Worm (Caenorhabditis elegans): ENCODE results near the gene pxd-1.

pxd-1 gene

DNA sequence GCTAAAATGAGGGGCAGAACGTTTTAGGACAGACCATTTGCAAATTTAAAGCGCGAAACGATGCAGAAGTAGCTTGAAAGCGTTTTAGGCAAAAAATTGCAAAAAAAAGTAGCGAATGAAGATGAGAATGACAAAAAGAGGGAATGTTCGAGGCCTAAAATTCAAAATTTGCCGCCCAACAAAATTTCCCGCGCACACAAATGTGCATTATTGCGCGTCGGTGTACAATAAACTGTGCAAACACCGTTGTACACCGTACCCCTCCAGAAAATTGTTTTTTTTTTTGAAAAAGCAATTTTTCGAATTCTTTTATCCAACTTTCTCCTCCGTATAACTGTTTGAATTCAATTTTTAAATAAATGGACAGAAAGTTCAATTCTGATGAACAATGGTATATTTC, 13.9 kb downstream of the pxd-1 start, which contains the start of gene snpc-3.4 (continued):
- TF ChIP-seq hmg-20 (GFP tag; IDR thresholded peaks at IDR 0.05) (no peak), snpc-1.1 (tag; optimal IDR thresholded peaks at IDR 0.05; ENCODE audit: insufficient read depth) (peak; percentile 70), madf-6 (GFP tag; IDR thresholded peaks at IDR 0.05) (peak; percentile 99), let-607 (tag; optimal IDR thresholded peaks at IDR 0.05) (no peak), lin-54 (GFP tag; optimal IDR thresholded peaks at IDR 0.05) (peak; percentile 94), ceh-79 (tag; optimal IDR thresholded peaks at IDR 0.05) (no peak), atf-7 (tag; optimal IDR thresholded peaks at IDR 0.05) (no peak), attf-3 (GFP tag; conservative IDR thresholded peaks at IDR 0.05) (peak; percentile 63; the same call in 1 of the 2 replicates), F55B11.4 (tag; optimal IDR thresholded peaks at IDR 0.05; ENCODE audit: borderline replicate concordance, insufficient read depth) (no peak), madf-10 (tag; optimal IDR thresholded peaks at IDR 0.05) (no peak), T26A5.8 (tag; optimal IDR thresholded peaks at IDR 0.05) (no peak), bed-2 (GFP tag; IDR thresholded peaks at IDR 0.05) (0 out of 2 replicates have a peak, but pooled peaks have one; percentile 30), F22D6.2 (tag; optimal IDR thresholded peaks at IDR 0.05) (no peak), B0336.3 (GFP tag; IDR thresholded peaks at IDR 0.05) (peak; percentile 84), nfya-1 (tag; optimal IDR thresholded peaks at IDR 0.05; ENCODE audit: borderline replicate concordance, insufficient read depth) (no peak), lin-40 (tag; optimal IDR thresholded peaks at IDR 0.05) (peak; percentile 37), hmg-1.2 (GFP tag; IDR thresholded peaks at IDR 0.05) (peak; percentile 69), nhr-90 (tag; optimal IDR thresholded peaks at IDR 0.05) (no peak), ceh-40 (GFP tag; IDR thresholded peaks at IDR 0.05) (no peak), B0019.2 (GFP tag; conservative IDR thresholded peaks at IDR 0.05) (peak; percentile 97), sptf-2 (GFP tag; optimal IDR thresholded peaks at IDR 0.05) (no peak), cebp-1 (GFP tag; IDR thresholded peaks at IDR 0.05) (no peak), cebp-1 (tag; optimal IDR thresholded peaks at IDR 0.05) (peak; percentile 53), tlf-1 (GFP tag; optimal IDR thresholded peaks at IDR 0.05) (peak; percentile 94), nhr-179 (tag; optimal IDR thresholded peaks at IDR 0.05) (no peak), rpc-1 (optimal IDR thresholded peaks at IDR 0.05) (peak; percentile 9), rpc-1 (tag; optimal IDR thresholded peaks at IDR 0.05) (no peak), F10E7.11 (tag; optimal IDR thresholded peaks at IDR 0.05) (no peak), ama-1 (optimal IDR thresholded peaks at IDR 0.05) (no peak), ama-1 (GFP tag; optimal IDR thresholded peaks at IDR 0.05) (peak in 1 of 2 experiments; percentile 41), gei-17 (GFP tag; optimal IDR thresholded peaks at IDR 0.05) (no peak), attf-6 (GFP tag; IDR thresholded peaks at IDR 0.05) (peak; percentile 69), Y53F4B.3 (GFP tag; IDR thresholded peaks at IDR 0.05) (peak; percentile 7; the same call in 1 of the 2 replicates), ztf-6 (GFP tag; IDR thresholded peaks at IDR 0.05) (0 out of 2 replicates have a peak, but pooled peaks have one; percentile 18), C17E4.6 (GFP tag; IDR thresholded peaks at IDR 0.05) (peak; percentile 86), ccch-3 (GFP tag; optimal IDR thresholded peaks at IDR 0.05) (no peak), ekl-4 (GFP tag; IDR thresholded peaks at IDR 0.05) (peak; percentile 88), ZK185.1 (tag; optimal IDR thresholded peaks at IDR 0.05; ENCODE audit: poor library complexity, severe bottlenecking) (peak; percentile 9), lag-1 (GFP tag; IDR thresholded peaks at IDR 0.05) (no peak), Y56A3A.18 (GFP tag; IDR thresholded peaks at IDR 0.05) (no peak), dpff-1 (tag; optimal IDR thresholded peaks at IDR 0.05) (no peak), ztf-18 (tag; optimal IDR thresholded peaks at IDR 0.05) (peak; percentile 78), zim-3 (tag; optimal IDR thresholded peaks at IDR 0.05) (no peak), C06A6.2 (GFP tag; conservative IDR thresholded peaks at IDR 0.05) (no peak), ceh-58 (GFP tag; IDR thresholded peaks at IDR 0.05) (no peak), let-526 (GFP tag; IDR thresholded peaks at IDR 0.05) (no peak), mes-4 (tag; optimal IDR thresholded peaks at IDR 0.05) (no peak), F57C9.4 (tag; optimal IDR thresholded peaks at IDR 0.05) (no peak), ztf-25 (GFP tag; IDR thresholded peaks at IDR 0.05) (no peak), F52B5.7 (tag; optimal IDR thresholded peaks at IDR 0.05) (no peak)
